Worm (Caenorhabditis elegans) whole organism, early embryonic: ENCODE measurements around the gene D1022.9.

Experiments
- B0310.2 ChIP-seq: sonication (generic microtip); optimal IDR thresholded peaks from 2 replicates; lab custom pipeline; 2016; ENCODE audit warnings: mild to moderate bottlenecking, missing genetic modification characterization, missing compliant biosample characterization
- aly-1 ChIP-seq: sonication (generic microtip); optimal IDR thresholded peaks from 2 replicates; lab custom pipeline; 2016; ENCODE audit warnings: missing genetic modification characterization, missing compliant biosample characterization
- ama-1 ChIP-seq: fragments of 150-350 bp; optimal IDR thresholded peaks from 2 replicates; lab custom pipeline; 2014
- ceh-13 ChIP-seq: fragments of 200-800 bp; sonication (Bioruptor generic); optimal IDR thresholded peaks from 2 replicates; lab custom pipeline; 2018; ENCODE audit warnings: mild to moderate bottlenecking, missing genetic modification characterization, missing compliant biosample characterization
- ceh-36 ChIP-seq: sonication (generic microtip); optimal IDR thresholded peaks from 2 replicates; lab custom pipeline; 2016; ENCODE audit warnings: missing genetic modification characterization, inconsistent platforms, missing compliant biosample characterization
- ets-7 ChIP-seq: sonication (generic microtip); optimal IDR thresholded peaks from 2 replicates; lab custom pipeline; 2016; ENCODE audit warnings: missing genotype, missing genetic modification characterization, missing compliant biosample characterization
- flt-1 ChIP-seq: fragments of 200-800 bp; sonication (Bioruptor generic); IDR thresholded peaks from 2 replicates; pipeline ENCODE4 v1.3.6; 2022; ENCODE audit warnings: missing genetic modification characterization, missing compliant biosample characterization
- hmbx-1 ChIP-seq: sonication (generic microtip); optimal IDR thresholded peaks from 2 replicates; lab custom pipeline; 2016; ENCODE audit warnings: mild to moderate bottlenecking, missing genetic modification characterization, missing compliant biosample characterization
- scrt-1 ChIP-seq: fragments of 200-800 bp; sonication (Bioruptor generic); IDR thresholded peaks from 2 replicates; pipeline ENCODE4 v1.3.6; 2022; ENCODE audit warnings: missing genetic modification characterization, missing compliant biosample characterization
- tra-4 ChIP-seq: sonication (generic microtip); optimal IDR thresholded peaks from 2 replicates; lab custom pipeline; 2017; ENCODE audit warnings: missing genetic modification characterization, missing compliant biosample characterization

DNA sequence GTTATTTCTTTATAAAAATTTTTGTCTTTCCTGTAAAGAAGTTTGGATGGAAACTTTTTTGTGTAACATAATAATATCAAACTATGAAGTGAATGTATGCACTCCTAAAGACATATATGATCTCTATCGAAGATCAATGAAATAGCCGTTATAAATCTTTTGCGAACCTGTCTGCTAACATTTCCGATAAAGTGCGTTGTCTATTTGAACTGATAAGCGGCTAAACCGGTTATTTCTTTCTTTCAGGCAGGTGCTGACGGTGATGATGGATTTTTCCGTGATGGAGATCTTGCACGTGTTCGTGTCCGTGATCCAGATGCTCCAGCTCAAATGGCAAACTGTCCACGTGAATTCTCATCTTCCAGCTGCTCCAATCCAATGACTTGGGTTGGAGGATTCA, 42.0 kb upstream of the D1022.9 start:
- TF ChIP-seq ama-1 (lab: Kevin White, UChicago) (no peak), ceh-36 (tag; lab: Kevin White, UChicago) (no peak), aly-1 (tag; lab: Kevin White, UChicago) (no peak), tra-4 (tag; lab: Kevin White, UChicago) (no peak), scrt-1 (GFP tag; lab: Robert Waterston, UW) (no peak), flt-1 (GFP tag; lab: Robert Waterston, UW) (no peak), B0310.2 (tag; lab: Kevin White, UChicago) (no peak), hmbx-1 (tag; lab: Kevin White, UChicago) (no peak), ets-7 (tag; lab: Kevin White, UChicago) (no peak), ceh-13 (GFP tag; lab: Kevin White, UChicago) (no peak)
